Fruit fly (Drosophila melanogaster): ENCODE data around the gene CG14073.

- TF ChIP-seq CG34422 (GFP tag; IDR thresholded peaks at IDR 0.05) (no peak), hkb (optimal IDR thresholded peaks at IDR 0.05) (no peak), hkb (GFP tag; IDR thresholded peaks at IDR 0.05) (0 out of 2 replicates have a peak, but pooled peaks have one; percentile 20), sima (GFP tag; optimal IDR thresholded peaks at IDR 0.05) (no peak), psq (GFP tag; optimal IDR thresholded peaks at IDR 0.05) (no peak), HHEX (GFP tag; optimal IDR thresholded peaks at IDR 0.05) (no peak), CG11504 (tag; optimal IDR thresholded peaks at IDR 0.05) (no peak), HLH4C (GFP tag; IDR thresholded peaks at IDR 0.05; ENCODE audit: partially characterized antibody) (no peak), Kr (GFP tag; optimal IDR thresholded peaks at IDR 0.05) (no peak), p53 (GFP tag; optimal IDR thresholded peaks at IDR 0.05) (no peak), E2f2 (GFP tag; IDR thresholded peaks at IDR 0.05) (no peak), Vsx1 (GFP tag; optimal IDR thresholded peaks at IDR 0.05) (peak; percentile 50), CG2120 (GFP tag; optimal IDR thresholded peaks at IDR 0.05) (no peak), Abd-B (GFP tag; optimal IDR thresholded peaks at IDR 0.05) (no peak), fd64A (GFP tag; optimal IDR thresholded peaks at IDR 0.05) (no peak)
Observed at dm6 chr3L:18817264-18817894, 3.1 kb downstream of the CG14073 start.

Measured in whole organism, embryonic.